Worm (Caenorhabditis elegans) whole organism, dauer: ENCODE measurements around the gene abu-15.

ENCODE experiments used
- unc-62 ChIP-seq: sonication (generic microtip); optimal IDR thresholded peaks from 2 replicates; lab custom pipeline; 2017; ENCODE audit warnings: missing biosample characterization, missing genetic modification reagents, missing genetic modification characterization

Gene abu-15

ce11 chrV:5164682-5165081, 6.3 kb downstream of the abu-15 start, which contains the start of gene abu-7:
abu-7 (minus strand) TSS chrV:5164782.
- TF ChIP-seq unc-62, result no peak

ce11 chrV:5165426-5165825, 7.0 kb downstream of the abu-15 start, which contains the start of gene srw-140:
srw-140 (plus strand) TSS chrV:5165726.
- no peak for TF ChIP-seq unc-62

- TF ChIP-seq unc-62, result no peak
Measured at ce11 chrV:5169586-5169985, 11.2 kb downstream of the abu-15 start, which contains the start of gene srt-64. srt-64 (minus strand) TSS chrV:5169686.

DNA sequence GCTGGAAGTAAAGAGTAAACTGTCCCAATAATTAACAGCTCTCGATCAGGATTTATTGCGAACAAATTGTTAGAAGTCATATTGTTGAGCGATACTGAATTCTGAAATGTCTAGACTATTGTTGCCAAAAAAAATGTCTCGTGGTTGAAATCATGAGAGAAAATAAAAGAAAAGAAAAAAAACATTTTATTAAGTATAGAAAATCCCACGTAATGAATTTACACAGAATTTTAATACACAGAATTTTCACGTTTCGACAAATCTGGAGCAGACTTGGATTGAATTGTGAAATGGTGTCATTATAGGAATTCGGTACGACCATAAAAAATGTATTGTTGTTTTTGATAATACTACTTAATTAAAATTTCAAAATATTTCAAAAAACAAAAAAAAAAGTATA, 14.4 kb downstream of the abu-15 start, which contains the start of gene srt-65:
Gene srt-65 (minus strand): TSS at position 101 of the 400 bp plus-strand sequence.
- no peak for TF ChIP-seq unc-62

DNA sequence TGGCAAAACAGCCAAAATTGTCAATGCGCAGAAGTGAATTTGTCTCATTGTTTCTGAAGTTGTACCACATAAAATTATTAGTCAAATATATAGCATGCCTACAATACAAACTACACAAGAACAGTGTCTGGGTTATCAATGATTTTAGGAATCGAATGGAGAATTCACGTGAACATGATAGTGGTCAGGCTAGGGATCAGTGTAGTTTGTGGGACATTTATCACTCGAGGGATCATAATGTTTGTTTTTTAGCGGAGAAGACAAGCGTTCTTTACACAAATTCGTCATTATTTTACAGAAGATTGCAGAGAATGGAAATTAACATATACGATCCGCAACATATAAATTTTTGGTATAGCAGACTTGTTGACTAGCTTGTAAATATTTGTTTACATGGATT, 18.8 kb downstream of the abu-15 start, which contains the start of gene ugt-51:
Gene ugt-51 (minus strand): TSS at position 101 of the 400 bp plus-strand sequence.
- TF ChIP-seq unc-62, result no peak

ce11 chrV:5178051-5178450, 19.6 kb downstream of the abu-15 start:
- no peak for TF ChIP-seq unc-62

DNA sequence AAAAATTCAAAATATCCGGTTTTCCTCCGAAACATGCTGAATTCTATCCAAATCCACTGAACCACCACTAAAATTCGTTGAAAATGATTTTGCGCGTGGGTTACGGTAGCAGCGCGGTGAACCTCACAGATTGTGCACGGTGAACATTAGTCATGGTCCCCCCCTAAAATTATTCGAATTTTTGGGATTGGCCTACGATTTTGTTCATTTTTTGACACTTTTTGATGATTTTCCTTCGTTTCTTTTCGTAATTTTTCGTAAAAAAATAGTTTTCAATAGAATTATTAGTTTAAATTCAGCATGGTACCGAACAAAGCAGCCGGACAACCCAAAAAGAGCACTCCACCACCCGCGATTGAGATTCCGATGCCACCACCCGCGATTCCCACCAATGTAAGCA, 23.2 kb downstream of the abu-15 start, which contains the start of gene C03A7.2:
Gene C03A7.2 (plus strand): TSS at position 301 of the 400 bp plus-strand sequence.
- no peak for TF ChIP-seq unc-62

- no peak for TF ChIP-seq unc-62
Measured at ce11 chrV:5192501-5192900, 34.1 kb downstream of the abu-15 start, which contains the start of gene C03A7.13. C03A7.13 (minus strand) TSS chrV:5192543.

DNA sequence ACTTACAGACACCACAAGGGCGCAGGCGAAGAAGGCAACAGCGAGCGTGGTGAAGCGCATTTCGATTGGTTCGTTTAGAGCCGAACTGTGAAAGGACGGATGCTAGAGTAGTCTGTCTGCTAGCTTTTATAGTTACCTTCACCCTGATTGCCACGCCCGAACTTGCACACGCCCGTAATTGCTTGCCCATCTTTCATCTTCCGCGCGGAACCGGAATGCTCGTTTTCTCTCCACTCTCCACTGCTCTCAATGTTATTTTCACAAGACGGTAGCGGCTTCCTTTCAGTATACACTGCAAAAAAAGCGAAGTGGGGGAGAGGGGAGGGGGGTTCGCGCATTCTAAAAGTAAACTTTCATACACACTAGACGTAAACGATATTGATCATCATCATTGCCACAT, 36.1 kb downstream of the abu-15 start, which contains the start of gene abu-8:
Gene abu-8 (minus strand): TSS at position 101 of the 400 bp plus-strand sequence.
- TF ChIP-seq unc-62, result no peak

DNA sequence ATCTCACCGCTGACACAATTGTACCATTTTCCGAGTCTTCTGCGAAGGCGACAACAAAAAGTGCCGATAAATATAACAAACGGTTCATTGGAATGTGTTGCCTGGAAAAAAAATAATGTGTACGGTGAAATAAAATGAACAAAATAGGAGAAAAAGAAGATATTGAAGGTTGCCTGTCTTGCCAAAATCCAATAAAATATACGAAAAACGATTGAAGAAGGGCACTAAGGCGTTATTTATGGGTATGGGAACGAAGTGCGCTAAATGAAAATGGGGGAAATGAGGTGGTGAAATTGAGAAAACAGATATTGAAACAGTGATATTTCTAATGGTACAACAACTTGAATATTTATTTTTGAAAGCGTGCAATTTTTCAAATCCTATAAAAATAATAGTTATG, 39.8 kb downstream of the abu-15 start, which contains the start of gene Y47A7.2:
Gene Y47A7.2 (minus strand): TSS at position 101 of the 400 bp plus-strand sequence.
- no peak for TF ChIP-seq unc-62

DNA sequence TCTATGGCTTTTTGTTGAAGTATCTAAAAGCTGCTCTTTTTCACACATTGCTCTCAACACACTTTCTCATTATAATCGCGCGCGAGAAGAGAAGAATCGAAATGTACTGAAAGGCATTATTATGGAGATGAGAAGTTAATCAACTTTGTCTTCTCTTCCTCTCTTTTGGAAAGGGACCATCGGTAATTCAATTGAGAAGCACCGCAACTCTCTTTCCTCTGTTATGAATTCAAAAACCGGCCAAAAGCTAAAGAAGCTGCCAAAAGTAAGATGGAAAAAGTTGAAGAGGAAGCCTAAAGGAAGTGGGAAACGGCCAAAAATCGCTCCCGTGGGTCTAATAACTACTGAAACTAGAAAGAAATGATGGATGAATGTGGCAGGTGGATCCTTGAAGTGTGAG, 41.8 kb downstream of the abu-15 start:
- no peak for TF ChIP-seq unc-62

DNA sequence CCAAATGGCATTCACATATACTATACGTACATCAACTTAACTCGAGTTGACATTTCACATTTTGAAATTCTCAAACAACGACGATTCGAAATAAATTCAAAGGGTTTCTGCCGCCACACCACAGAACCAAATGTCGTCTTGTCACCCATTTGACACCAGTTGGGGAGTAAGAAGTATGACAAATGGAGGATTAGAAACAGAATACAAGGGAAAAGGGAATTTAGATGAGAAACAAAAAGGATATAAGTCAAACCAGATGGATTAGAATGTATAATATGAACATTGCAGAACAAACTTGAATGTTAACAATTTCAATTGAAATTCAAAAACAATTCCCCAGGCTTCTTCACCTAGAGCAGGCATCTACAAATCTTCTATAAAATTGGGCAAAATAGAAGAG, 43.3 kb downstream of the abu-15 start:
- no peak for TF ChIP-seq unc-62

DNA sequence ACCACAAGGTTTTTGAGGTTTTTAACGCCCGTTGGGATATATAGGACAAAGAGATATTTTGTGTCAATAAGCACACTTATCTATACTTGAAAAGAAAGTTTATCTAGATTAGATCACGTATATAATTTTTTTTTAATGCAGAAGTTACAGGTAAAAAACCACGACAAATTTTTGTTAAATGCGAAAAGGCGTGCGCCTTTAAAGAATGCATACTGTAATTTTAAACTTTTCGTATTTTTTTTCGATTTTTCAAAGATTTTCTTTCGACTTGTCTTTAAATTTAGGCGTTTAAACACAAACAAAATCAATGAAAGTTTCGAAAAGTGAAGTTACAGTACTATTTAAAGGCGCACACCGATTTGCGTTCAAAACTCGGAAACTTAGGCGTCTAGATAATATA, 45.2 kb downstream of the abu-15 start:
- TF ChIP-seq unc-62, result no peak

- no peak for TF ChIP-seq unc-62
Measured at ce11 chrV:5204127-5204526, 45.7 kb downstream of the abu-15 start, which contains the start of gene ttc-37. ttc-37 (plus strand) TSS chrV:5204475.
